Worm (Caenorhabditis elegans): Measurements from ENCODE around the gene srh-171.
A peak's percentile ranks its signal among the peaks of the same experiment; 100 is the strongest.

srh-171 gene

DNA sequence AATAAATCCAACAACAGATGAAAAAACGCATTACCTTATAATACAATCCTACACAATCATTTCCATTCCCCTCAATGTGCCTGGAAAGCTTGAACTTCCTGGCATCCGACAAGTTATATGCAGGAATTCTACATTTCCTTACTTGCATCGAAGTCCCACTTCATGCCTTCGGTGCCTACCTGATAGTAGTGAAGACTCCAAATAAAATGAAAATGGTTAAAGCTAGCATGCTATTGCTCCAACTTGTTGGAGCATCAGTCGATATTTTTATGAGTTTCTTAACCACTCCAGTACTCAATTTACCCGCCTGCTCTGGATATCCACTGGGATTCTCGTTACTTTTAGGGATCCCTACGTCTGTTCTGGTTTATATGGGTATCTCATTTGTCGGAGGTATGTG, at the start of gene srh-171:
Gene srh-171 (plus strand): TSS at position 75 of the 400 bp plus-strand sequence.
- TF ChIP-seq mep-1 (tag; optimal IDR thresholded peaks at IDR 0.05) = no peak
- TF ChIP-seq drap-1 (GFP tag; optimal IDR thresholded peaks at IDR 0.05) = peak; percentile 20
- peak; percentile 19 for TF ChIP-seq ceh-83 (GFP tag; optimal IDR thresholded peaks at IDR 0.05)

DNA sequence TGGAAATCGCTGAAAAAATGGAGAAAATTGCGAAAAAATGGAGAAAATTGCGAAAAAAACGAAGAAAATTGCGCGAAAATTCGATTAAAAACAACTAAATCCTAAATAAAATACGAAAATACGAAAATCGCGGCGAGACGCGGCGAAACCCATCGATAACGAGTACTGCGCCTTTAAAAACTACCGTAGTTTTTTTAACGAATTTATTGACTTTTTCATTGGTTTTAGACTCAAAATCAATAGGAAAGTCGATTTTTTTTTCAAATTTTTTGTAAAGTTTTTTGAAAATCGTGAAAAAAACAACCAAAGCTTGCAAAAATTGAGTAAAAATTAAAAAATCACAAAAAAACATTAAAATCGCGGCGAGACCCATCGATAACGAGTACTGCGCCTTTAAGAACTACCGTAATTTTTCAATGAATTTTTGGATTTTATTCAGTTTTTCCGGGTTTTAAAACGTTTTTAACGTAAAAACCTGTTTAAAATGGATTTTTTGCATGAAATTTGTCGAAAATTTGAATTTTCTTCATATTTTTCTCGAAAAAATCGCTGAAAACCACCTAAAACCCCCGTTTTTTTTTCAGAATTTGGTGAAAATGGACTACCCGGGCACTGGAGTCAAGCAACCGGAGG, 49.4 kb upstream of the srh-171 start, which contains the start of the genes chk-2 and Y60A3A.19:
Gene chk-2 (minus strand): TSS at position 51 of the 633 bp plus-strand sequence.
Gene Y60A3A.19 (plus strand): TSS at position 583 of the 633 bp plus-strand sequence.
- no peak for TF ChIP-seq ces-1 (GFP tag; optimal IDR thresholded peaks at IDR 0.05)

DNA sequence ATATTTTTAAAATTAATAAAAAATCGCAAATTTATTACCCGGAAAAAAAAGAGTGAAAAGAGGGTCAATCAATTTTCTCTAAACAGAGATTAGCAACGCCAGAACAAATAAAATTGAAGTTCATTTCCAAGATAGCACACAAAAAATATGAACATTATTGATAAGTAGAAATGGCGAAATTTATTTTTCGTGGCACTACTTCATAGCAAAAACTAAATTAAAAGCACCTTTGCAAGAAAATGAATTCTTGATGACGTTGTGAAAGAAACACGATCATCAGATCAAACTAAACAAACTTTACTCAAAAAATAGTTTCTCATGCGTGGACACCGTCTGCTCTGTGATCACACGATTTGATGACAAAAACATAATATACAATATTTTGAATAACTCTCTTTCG, 42.9 kb upstream of the srh-171 start, which contains the start of gene Y60A3A.16:
Gene Y60A3A.16 (minus strand): TSS at position 101 of the 400 bp plus-strand sequence.
- no peak for TF ChIP-seq unc-39 (tag; optimal IDR thresholded peaks at IDR 0.05)
- no peak for TF ChIP-seq nhr-12 (tag; optimal IDR thresholded peaks at IDR 0.05)
- no peak for TF ChIP-seq ztf-11 (tag; optimal IDR thresholded peaks at IDR 0.05)
- no peak for TF ChIP-seq mab-5 (tag; optimal IDR thresholded peaks at IDR 0.05)
- TF ChIP-seq pha-4 (tag; optimal IDR thresholded peaks at IDR 0.05) = no peak
- no peak for TF ChIP-seq unc-120 (tag; optimal IDR thresholded peaks at IDR 0.05; ENCODE audit: poor library complexity, severe bottlenecking)
- no peak for TF ChIP-seq ces-1 (GFP tag; optimal IDR thresholded peaks at IDR 0.05)
- no peak for TF ChIP-seq elt-3 (tag; optimal IDR thresholded peaks at IDR 0.05)
- TF ChIP-seq M03D4.4 (tag; optimal IDR thresholded peaks at IDR 0.05) = no peak
- TF ChIP-seq ceh-43 (GFP tag; optimal IDR thresholded peaks at IDR 0.05) = no peak
- no peak for TF ChIP-seq nhr-237 (tag; optimal IDR thresholded peaks at IDR 0.05)
- no peak for TF ChIP-seq tbx-8 (GFP tag; optimal IDR thresholded peaks at IDR 0.05)

ce11 chrV:19923924-19924323, 41.6 kb upstream of the srh-171 start, which contains the start of gene skr-4:
TSS of gene skr-4 (plus strand) at chrV:19924224.
- TF ChIP-seq nhr-76 (tag; optimal IDR thresholded peaks at IDR 0.05) = no peak

DNA sequence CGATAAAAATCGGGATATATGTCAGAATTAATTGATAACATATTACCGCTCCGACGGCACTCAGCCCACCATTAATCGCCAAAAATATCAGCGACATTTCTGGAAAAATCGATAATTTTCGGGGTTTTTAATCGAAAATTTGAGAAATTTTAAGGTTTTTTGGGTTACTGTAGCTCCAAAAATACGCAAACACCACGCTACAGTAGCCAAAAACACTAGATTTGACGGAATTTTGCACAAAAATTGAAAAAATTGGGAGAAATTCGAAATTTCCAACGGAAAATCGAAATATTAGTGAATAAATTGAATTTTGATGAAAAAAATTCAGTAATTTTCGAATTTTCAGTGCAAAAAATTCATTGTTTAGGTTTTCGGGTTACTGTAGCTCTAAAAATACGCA, 31.3 kb upstream of the srh-171 start, which contains the start of gene algn-7:
Gene algn-7 (minus strand): TSS at position 101 of the 400 bp plus-strand sequence.
- no peak for TF ChIP-seq drap-1 (GFP tag; optimal IDR thresholded peaks at IDR 0.05)
- TF ChIP-seq mab-5 (tag; optimal IDR thresholded peaks at IDR 0.05) = no peak
- TF ChIP-seq nhr-76 (tag; optimal IDR thresholded peaks at IDR 0.05) = no peak
- no peak for TF ChIP-seq nhr-2 (tag; optimal IDR thresholded peaks at IDR 0.05)
- TF ChIP-seq M03D4.4 (tag; optimal IDR thresholded peaks at IDR 0.05) = no peak
- TF ChIP-seq sptf-1 (tag; optimal IDR thresholded peaks at IDR 0.05) = no peak
- no peak for TF ChIP-seq nhr-237 (tag; optimal IDR thresholded peaks at IDR 0.05)
- TF ChIP-seq flh-1 (GFP tag; optimal IDR thresholded peaks at IDR 0.05) = no peak
- no peak for TF ChIP-seq cnd-1 (tag; optimal IDR thresholded peaks at IDR 0.05)
- no peak for TF ChIP-seq mls-2 (tag; optimal IDR thresholded peaks at IDR 0.05)
- no peak for TF ChIP-seq nhr-12 (tag; optimal IDR thresholded peaks at IDR 0.05)
- TF ChIP-seq ceh-39 (tag; optimal IDR thresholded peaks at IDR 0.05) = no peak
- TF ChIP-seq ceh-43 (GFP tag; optimal IDR thresholded peaks at IDR 0.05) = no peak
- no peak for TF ChIP-seq bed-3 (GFP tag; optimal IDR thresholded peaks at IDR 0.05)
- no peak for TF ChIP-seq lin-32 (GFP tag; optimal IDR thresholded peaks at IDR 0.05)
- no peak for TF ChIP-seq sem-2 (GFP tag; optimal IDR thresholded peaks at IDR 0.05)
- TF ChIP-seq hlh-1 (tag; optimal IDR thresholded peaks at IDR 0.05) = no peak

- TF ChIP-seq M03D4.4 (tag; optimal IDR thresholded peaks at IDR 0.05) (no peak), ces-1 (GFP tag; optimal IDR thresholded peaks at IDR 0.05) (no peak), mls-2 (tag; optimal IDR thresholded peaks at IDR 0.05) (no peak), zip-8 (tag; optimal IDR thresholded peaks at IDR 0.05) (no peak), mep-1 (tag; optimal IDR thresholded peaks at IDR 0.05) (no peak), snpc-4 (tag; optimal IDR thresholded peaks at IDR 0.05) (no peak), unc-39 (tag; optimal IDR thresholded peaks at IDR 0.05) (no peak), pha-4 (tag; optimal IDR thresholded peaks at IDR 0.05) (no peak), ztf-11 (tag; optimal IDR thresholded peaks at IDR 0.05) (no peak), unc-120 (tag; optimal IDR thresholded peaks at IDR 0.05; ENCODE audit: poor library complexity, severe bottlenecking) (no peak), sptf-1 (tag; optimal IDR thresholded peaks at IDR 0.05) (no peak), nhr-237 (tag; optimal IDR thresholded peaks at IDR 0.05) (no peak), nhr-28 (tag; optimal IDR thresholded peaks at IDR 0.05) (no peak), flh-1 (GFP tag; optimal IDR thresholded peaks at IDR 0.05) (no peak), ceh-39 (tag; optimal IDR thresholded peaks at IDR 0.05) (no peak), lin-32 (GFP tag; optimal IDR thresholded peaks at IDR 0.05) (no peak), nhr-2 (tag; optimal IDR thresholded peaks at IDR 0.05) (no peak), sem-2 (GFP tag; optimal IDR thresholded peaks at IDR 0.05) (no peak)
Measured at ce11 chrV:19936945-19937344, 28.6 kb upstream of the srh-171 start.
